Worm (Caenorhabditis elegans) whole organism, L1 larva: Measurements from ENCODE around the gene fbxa-143.

ENCODE experiments used
- aha-1 ChIP-seq: fragments of 150-350 bp; optimal IDR thresholded peaks from 2 replicates; lab custom pipeline; 2014; ENCODE audit warnings: missing biosample characterization, missing genetic modification characterization
- ceh-88 ChIP-seq: fragments of 200-800 bp; sonication (Bioruptor generic); IDR thresholded peaks from 2 replicates; pipeline ENCODE4 v1.3.6; 2022; ENCODE audit warnings: missing genetic modification characterization, missing compliant biosample characterization
- ces-1 ChIP-seq: fragments of 150-350 bp; optimal IDR thresholded peaks from 2 replicates; lab custom pipeline; 2014; ENCODE audit warnings: missing biosample characterization, missing genetic modification reagents, missing genetic modification characterization
- egl-27 ChIP-seq, 2 experiments: fragments of 150-350 bp in 1 of 2; sonication (generic microtip); optimal IDR thresholded peaks; 3 replicates each; lab custom pipeline; 2017 to 2018; ENCODE audit warnings: missing biosample characterization in 2 of 2, missing genetic modification characterization in 2 of 2, missing genetic modification reagents in 2 of 2
- fkh-8 ChIP-seq: sonication (generic microtip); optimal IDR thresholded peaks from 2 replicates; lab custom pipeline; 2016; ENCODE audit warnings: mild to moderate bottlenecking, missing genetic modification characterization, missing compliant biosample characterization
- fos-1 ChIP-seq: fragments of 150-350 bp; optimal IDR thresholded peaks from 2 replicates; lab custom pipeline; 2014; ENCODE audit warnings: missing biosample characterization, missing genetic modification characterization
- lsy-2 ChIP-seq, 2 experiments: fragments of 150-350 bp; optimal IDR thresholded peaks; 2 replicates each; lab custom pipeline; 2014; ENCODE audit warnings: missing biosample characterization in 2 of 2, missing genetic modification characterization in 2 of 2
- mdl-1 ChIP-seq, 2 experiments: fragments of 150-350 bp; optimal IDR thresholded peaks; 2 replicates each; lab custom pipeline; 2014 to 2017; ENCODE audit warnings: missing biosample characterization in 2 of 2, missing genetic modification characterization in 2 of 2, inconsistent platforms in 1 of 2
- nhr-12 ChIP-seq: sonication (generic microtip); optimal IDR thresholded peaks from 2 replicates; lab custom pipeline; 2017; ENCODE audit warnings: missing biosample characterization, missing genetic modification characterization
- sox-4 ChIP-seq: sonication (generic microtip); optimal IDR thresholded peaks from 2 replicates; lab custom pipeline; 2016; ENCODE audit warnings: missing genetic modification characterization, missing compliant biosample characterization
- tbx-2 ChIP-seq: sonication (generic microtip); optimal IDR thresholded peaks from 2 replicates; lab custom pipeline; 2016; ENCODE audit warnings: missing genetic modification characterization, missing compliant biosample characterization
- unc-62 ChIP-seq: fragments of 150-350 bp; optimal IDR thresholded peaks from 2 replicates; lab custom pipeline; 2014; ENCODE audit warnings: missing biosample characterization, missing genetic modification reagents, missing genetic modification characterization

DNA sequence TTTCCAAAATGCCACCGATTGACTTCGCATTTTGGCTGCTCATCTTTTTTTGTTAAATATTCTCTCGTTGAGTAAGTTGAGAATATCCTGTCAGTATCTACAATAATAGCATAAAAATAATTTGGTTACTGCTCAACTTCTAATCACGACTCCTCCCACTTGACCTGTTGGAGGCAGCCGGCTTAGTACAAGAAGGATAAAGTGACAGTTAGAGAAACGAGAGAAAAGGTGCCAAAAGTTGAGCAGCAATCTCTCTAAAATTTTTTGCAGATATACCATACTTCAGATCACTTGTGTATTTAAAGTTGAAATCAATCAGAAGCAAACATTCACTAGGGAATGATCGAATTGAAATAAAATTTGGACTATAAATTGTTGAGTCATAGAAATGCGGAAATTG, 2.6 kb downstream of the fbxa-143 start, which contains the start of gene nhr-111:
- TF ChIP-seq lsy-2 (tag; optimal IDR thresholded peaks at IDR 0.05; lab: Kevin White, UChicago) (no peak), ceh-88 (GFP tag; lab: Robert Waterston, UW) (no peak), egl-27 (tag; optimal IDR thresholded peaks at IDR 0.05; lab: Kevin White, UChicago) (no peak), fos-1 (tag; lab: Kevin White, UChicago) (no peak), unc-62 (GFP tag; lab: Kevin White, UChicago) (no peak), aha-1 (no peak), ces-1 (GFP tag; lab: Kevin White, UChicago) (no peak), nhr-12 (tag; lab: Kevin White, UChicago) (no peak), sox-4 (tag; lab: Kevin White, UChicago) (no peak), mdl-1 (tag; optimal IDR thresholded peaks at IDR 0.05; lab: Kevin White, UChicago) (no peak), tbx-2 (tag; lab: Kevin White, UChicago) (no peak), fkh-8 (tag; lab: Kevin White, UChicago) (no peak)
